Worm (Caenorhabditis elegans) whole organism, L1 larva: ENCODE data around the gene C45G9.15.

Experiments used
- aly-2 ChIP-seq: fragments of 150-350 bp; optimal IDR thresholded peaks from 2 replicates; lab custom pipeline; 2014; ENCODE audit warnings: missing biosample characterization, missing genetic modification characterization
- ama-1 ChIP-seq: fragments of 150-350 bp; optimal IDR thresholded peaks from 2 replicates; lab custom pipeline; 2014
- ceh-82 ChIP-seq, 3 experiments: fragments of 150-350 bp in 1 of 3; sonication (generic microtip) in 2 of 3; optimal IDR thresholded peaks; 2 replicates each; lab custom pipeline; 2014 to 2017; ENCODE audit warnings: missing biosample characterization in 3 of 3, missing genetic modification characterization in 3 of 3
- dsc-1 ChIP-seq: sonication (generic microtip); optimal IDR thresholded peaks from 2 replicates; lab custom pipeline; 2016; ENCODE audit warnings: mild to moderate bottlenecking, missing genetic modification characterization, missing compliant biosample characterization
- efl-1 ChIP-seq, 4 experiments: fragments of 150-350 bp; optimal IDR thresholded peaks in 3 of 4; peaks in 1 of 4; 1 replicate in 1 of 4; 2 replicates in 3 of 4; lab custom pipeline; 2014; ENCODE audit warnings: missing biosample characterization in 2 of 4, missing genetic modification characterization in 2 of 4, missing genetic modification reagents in 2 of 4
- fkh-8 ChIP-seq: sonication (generic microtip); optimal IDR thresholded peaks from 2 replicates; lab custom pipeline; 2016; ENCODE audit warnings: mild to moderate bottlenecking, missing genetic modification characterization, missing compliant biosample characterization
- lin-13 ChIP-seq: fragments of 150-350 bp; optimal IDR thresholded peaks from 2 replicates; lab custom pipeline; 2014; ENCODE audit warnings: missing biosample characterization, missing genetic modification reagents, missing genetic modification characterization
- lin-15B ChIP-seq: fragments of 150-350 bp; sonication (generic microtip); optimal IDR thresholded peaks from 3 replicates; lab custom pipeline; 2014; ENCODE audit warnings: missing biosample characterization, missing genetic modification characterization
- lsy-2 ChIP-seq, 2 experiments: fragments of 150-350 bp; optimal IDR thresholded peaks; 2 replicates each; lab custom pipeline; 2014; ENCODE audit warnings: missing biosample characterization in 2 of 2, missing genetic modification characterization in 2 of 2
- nhr-28 ChIP-seq: fragments of 150-350 bp; optimal IDR thresholded peaks from 2 replicates; lab custom pipeline; 2014; ENCODE audit warnings: missing biosample characterization, missing genetic modification characterization
- nhr-77 ChIP-seq: fragments of 150-350 bp; optimal IDR thresholded peaks from 2 replicates; lab custom pipeline; 2014; ENCODE audit warnings: missing biosample characterization, missing genetic modification characterization
- nhr-90 ChIP-seq: sonication (generic microtip); optimal IDR thresholded peaks from 2 replicates; lab custom pipeline; 2016; ENCODE audit warnings: mild to moderate bottlenecking, missing genetic modification characterization, missing compliant biosample characterization; ENCODE audit not compliant: poor library complexity
- pqm-1 ChIP-seq: sonication (generic microtip); optimal IDR thresholded peaks from 3 replicates; lab custom pipeline; 2017; ENCODE audit warnings: missing biosample characterization, missing genetic modification characterization
- zag-1 ChIP-seq: fragments of 150-350 bp; optimal IDR thresholded peaks from 2 replicates; lab custom pipeline; 2014; ENCODE audit warnings: missing biosample characterization, missing genetic modification characterization

DNA sequence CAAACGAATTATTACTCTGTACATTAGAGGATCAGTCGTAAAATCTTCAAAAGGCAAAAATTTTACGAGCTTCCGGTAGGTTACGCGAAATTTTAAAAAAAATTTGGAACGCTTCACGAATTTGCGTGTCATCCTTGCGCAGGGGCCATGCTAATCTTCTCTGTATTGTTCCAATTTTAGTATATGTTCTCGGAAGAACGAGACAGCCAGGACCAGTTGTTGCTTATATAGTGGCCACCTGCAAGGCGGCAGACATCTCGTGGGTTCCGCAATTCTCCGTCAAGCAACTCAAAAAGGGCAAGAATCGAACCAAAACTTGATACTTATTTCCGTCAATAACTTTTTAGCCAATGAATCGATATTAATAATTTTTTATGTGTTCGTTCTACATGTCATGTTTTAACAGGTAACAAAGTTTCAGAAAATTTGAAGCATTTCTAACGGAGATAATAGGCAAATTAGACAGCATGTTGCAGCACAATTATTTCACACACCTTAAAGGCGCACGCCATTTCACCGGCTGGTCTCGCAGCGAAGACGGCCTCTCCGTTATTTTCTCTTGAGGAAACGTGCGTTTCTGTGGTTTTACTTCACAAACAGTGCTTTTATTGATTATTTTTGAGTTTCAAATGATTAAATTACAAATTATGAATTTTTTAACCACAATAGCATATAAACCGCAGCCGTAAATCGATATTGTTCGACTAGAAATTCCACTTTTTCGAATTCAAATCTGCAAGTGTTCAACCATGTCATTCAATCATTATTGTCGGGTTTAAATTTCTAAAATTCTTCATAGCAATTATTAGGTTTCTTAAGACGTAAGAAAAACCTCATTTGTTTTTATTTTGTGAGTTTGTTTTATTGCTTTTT is 29.1 kb upstream of the C45G9.15 start:
- TF ChIP-seq nhr-90 (tag; lab: Kevin White, UChicago) (peak; percentile 92), pqm-1 (tag; lab: Kevin White, UChicago) (no peak), lin-15B (tag; lab: Kevin White, UChicago) (peak; percentile 37), nhr-28 (tag; lab: Kevin White, UChicago) (no peak), ceh-82 (tag; optimal IDR thresholded peaks at IDR 0.05; lab: Kevin White, UChicago) (peak; percentile 3 to 90 (median 89)), nhr-77 (tag; lab: Kevin White, UChicago) (peak; percentile 53), efl-1 (optimal IDR thresholded peaks at IDR 0.05; lab: Kevin White, UChicago) (peak; percentile 65 to 79), efl-1 (GFP tag; optimal IDR thresholded peaks at IDR 0.05 in 1 of 2; lab: Kevin White, UChicago) (peak; percentile 43 to 97), zag-1 (tag; lab: Kevin White, UChicago) (no peak), lsy-2 (tag; optimal IDR thresholded peaks at IDR 0.05; lab: Kevin White, UChicago) (peak; percentile 50 to 74), ama-1 (lab: Kevin White, UChicago) (peak; percentile 77), dsc-1 (tag; lab: Kevin White, UChicago) (peak; percentile 87), lin-13 (GFP tag; lab: Kevin White, UChicago) (peak; percentile 57), fkh-8 (tag; lab: Kevin White, UChicago) (peak; percentile 79), aly-2 (peak; percentile 49)
